Worm (Caenorhabditis elegans) whole organism, L2 larva: Measurements from ENCODE around the gene Y73B6BL.31.

Source experiments
- C34F6.9 ChIP-seq: fragments of 150-350 bp; optimal IDR thresholded peaks from 2 replicates; lab custom pipeline; 2014; ENCODE audit warnings: missing biosample characterization, missing genetic modification characterization
- F13H6.1 ChIP-seq: sonication (generic microtip); optimal IDR thresholded peaks from 2 replicates; lab custom pipeline; 2016; ENCODE audit warnings: missing genetic modification characterization, missing compliant biosample characterization
- R02D3.7 ChIP-seq: fragments of 150-350 bp; optimal IDR thresholded peaks from 2 replicates; lab custom pipeline; 2014; ENCODE audit warnings: missing biosample characterization, missing genetic modification characterization
- ZK546.5 ChIP-seq: sonication (generic microtip); optimal IDR thresholded peaks from 2 replicates; lab custom pipeline; 2017; ENCODE audit warnings: missing biosample characterization, missing genetic modification characterization
- aly-2 ChIP-seq: fragments of 150-350 bp; optimal IDR thresholded peaks from 2 replicates; lab custom pipeline; 2014; ENCODE audit warnings: missing biosample characterization, missing genetic modification characterization
- ama-1 ChIP-seq: fragments of 150-350 bp; optimal IDR thresholded peaks from 2 replicates; lab custom pipeline; 2018; ENCODE audit warnings: inconsistent platforms
- ceh-16 ChIP-seq: fragments of 150-350 bp; optimal IDR thresholded peaks from 2 replicates; lab custom pipeline; 2014; ENCODE audit warnings: missing biosample characterization, missing genetic modification characterization
- crh-2 ChIP-seq: sonication (generic microtip); optimal IDR thresholded peaks from 2 replicates; lab custom pipeline; 2017; ENCODE audit warnings: missing biosample characterization, missing genetic modification characterization
- dmd-4 ChIP-seq: sonication (generic microtip); optimal IDR thresholded peaks from 2 replicates; lab custom pipeline; 2017; ENCODE audit warnings: missing biosample characterization, missing genetic modification characterization
- egl-27 ChIP-seq: sonication (generic microtip); optimal IDR thresholded peaks from 3 replicates; lab custom pipeline; 2017; ENCODE audit warnings: missing biosample characterization, missing genetic modification reagents, missing genetic modification characterization
- elt-1 ChIP-seq: fragments of 150-350 bp; optimal IDR thresholded peaks from 2 replicates; lab custom pipeline; 2014; ENCODE audit warnings: missing biosample characterization, missing genetic modification characterization
- elt-3 ChIP-seq: sonication (generic microtip); optimal IDR thresholded peaks from 2 replicates; lab custom pipeline; 2017; ENCODE audit warnings: missing biosample characterization, missing genetic modification characterization
- fos-1 ChIP-seq: fragments of 150-350 bp; optimal IDR thresholded peaks from 2 replicates; lab custom pipeline; 2014; ENCODE audit warnings: missing biosample characterization, missing genetic modification characterization
- gmeb-1 ChIP-seq: fragments of 150-350 bp; optimal IDR thresholded peaks from 2 replicates; lab custom pipeline; 2014; ENCODE audit warnings: missing biosample characterization, missing genetic modification characterization
- lin-11 ChIP-seq: fragments of 150-350 bp; sonication (generic microtip); optimal IDR thresholded peaks from 2 replicates; lab custom pipeline; 2014; ENCODE audit warnings: missing biosample characterization, missing genetic modification characterization, inconsistent platforms, mixed read lengths
- lin-13 ChIP-seq: fragments of 150-350 bp; optimal IDR thresholded peaks from 2 replicates; lab custom pipeline; 2014; ENCODE audit warnings: missing biosample characterization, missing genetic modification reagents, missing genetic modification characterization
- lin-39 ChIP-seq: fragments of 150-350 bp; optimal IDR thresholded peaks from 2 replicates; lab custom pipeline; 2014; ENCODE audit warnings: missing biosample characterization, missing genetic modification reagents, missing genetic modification characterization
- lsy-2 ChIP-seq, 2 experiments: fragments of 150-350 bp in 1 of 2; sonication (generic microtip) in 1 of 2; optimal IDR thresholded peaks; 2 replicates each; lab custom pipeline; 2014 to 2017; ENCODE audit warnings: missing biosample characterization in 2 of 2, missing genetic modification characterization in 2 of 2
- mab-5 ChIP-seq: fragments of 150-350 bp; optimal IDR thresholded peaks from 2 replicates; lab custom pipeline; 2014; ENCODE audit warnings: missing biosample characterization, missing genetic modification characterization
- mdl-1 ChIP-seq, 2 experiments: fragments of 150-350 bp in 1 of 2; sonication (generic microtip) in 1 of 2; optimal IDR thresholded peaks; 2 replicates each; lab custom pipeline; 2017; ENCODE audit warnings: missing biosample characterization in 2 of 2, missing genetic modification characterization in 2 of 2
- nhr-10 ChIP-seq: sonication (generic microtip); optimal IDR thresholded peaks from 2 replicates; lab custom pipeline; 2017; ENCODE audit warnings: missing biosample characterization, missing genetic modification characterization
- nhr-11 ChIP-seq: fragments of 150-350 bp; optimal IDR thresholded peaks from 2 replicates; lab custom pipeline; 2014; ENCODE audit warnings: missing biosample characterization, missing genetic modification characterization
- nhr-12 ChIP-seq: fragments of 150-350 bp; optimal IDR thresholded peaks from 2 replicates; lab custom pipeline; 2014; ENCODE audit warnings: missing biosample characterization, missing genetic modification characterization
- nhr-129 ChIP-seq: fragments of 150-350 bp; optimal IDR thresholded peaks from 2 replicates; lab custom pipeline; 2014; ENCODE audit warnings: missing biosample characterization, missing genetic modification characterization
- nhr-23 ChIP-seq: fragments of 150-350 bp; optimal IDR thresholded peaks from 2 replicates; lab custom pipeline; 2014; ENCODE audit warnings: missing biosample characterization, missing genetic modification reagents, missing genetic modification characterization
- nhr-237 ChIP-seq: fragments of 150-350 bp; optimal IDR thresholded peaks from 2 replicates; lab custom pipeline; 2014; ENCODE audit warnings: missing biosample characterization, missing genetic modification characterization
- nhr-25 ChIP-seq: fragments of 150-350 bp; sonication (generic microtip); optimal IDR thresholded peaks from 3 replicates; lab custom pipeline; 2014; ENCODE audit warnings: missing biosample characterization, missing genetic modification characterization
- nhr-77 ChIP-seq: fragments of 150-350 bp; optimal IDR thresholded peaks from 2 replicates; lab custom pipeline; 2014; ENCODE audit warnings: missing biosample characterization, missing genetic modification characterization
- peb-1 ChIP-seq: fragments of 150-350 bp; optimal IDR thresholded peaks from 2 replicates; lab custom pipeline; 2014; ENCODE audit warnings: missing biosample characterization, missing genetic modification characterization
- sem-4 ChIP-seq: fragments of 150-350 bp; optimal IDR thresholded peaks from 2 replicates; lab custom pipeline; 2014; ENCODE audit warnings: missing biosample characterization, missing genetic modification reagents, missing genetic modification characterization
- skn-1 ChIP-seq: sonication (generic microtip); optimal IDR thresholded peaks from 2 replicates; lab custom pipeline; 2017; ENCODE audit warnings: missing biosample characterization, missing genetic modification characterization
- sma-3 ChIP-seq: sonication (generic microtip); optimal IDR thresholded peaks from 2 replicates; lab custom pipeline; 2016; ENCODE audit warnings: missing genetic modification reagents, missing genetic modification characterization, missing compliant biosample characterization
- sma-9 ChIP-seq, 2 experiments: fragments of 150-350 bp in 1 of 2; sonication (generic microtip) in 1 of 2; optimal IDR thresholded peaks; 2 replicates each; lab custom pipeline; 2014 to 2016; ENCODE audit warnings: missing genetic modification characterization in 2 of 2, mild to moderate bottlenecking in 1 of 2, missing biosample characterization in 1 of 2, missing compliant biosample characterization in 1 of 2, missing genetic modification reagents in 1 of 2, moderate library complexity in 1 of 2
- unc-55 ChIP-seq: fragments of 150-350 bp; sonication (generic microtip); optimal IDR thresholded peaks from 3 replicates; lab custom pipeline; 2014; ENCODE audit warnings: missing biosample characterization, missing genetic modification reagents, missing genetic modification characterization
- unc-62 ChIP-seq: fragments of 150-350 bp; optimal IDR thresholded peaks from 2 replicates; lab custom pipeline; 2014; ENCODE audit warnings: missing biosample characterization, missing genetic modification reagents, missing genetic modification characterization
- zag-1 ChIP-seq: fragments of 150-350 bp; optimal IDR thresholded peaks from 2 replicates; lab custom pipeline; 2014; ENCODE audit warnings: missing biosample characterization, missing genetic modification characterization
- ztf-11 ChIP-seq: sonication (generic microtip); optimal IDR thresholded peaks from 2 replicates; lab custom pipeline; 2017; ENCODE audit warnings: missing biosample characterization, missing genetic modification characterization
- ztf-4 ChIP-seq: fragments of 150-350 bp; optimal IDR thresholded peaks from 2 replicates; lab custom pipeline; 2014; ENCODE audit warnings: missing biosample characterization, missing genetic modification characterization

Gene Y73B6BL.31

ce11 chrIV:6431582-6431981 is 10.1 kb upstream of the Y73B6BL.31 start, which contains the start of gene acp-7:
Gene acp-7 (minus strand): TSS chrIV:6431682.
- TF ChIP-seq skn-1 (tag; lab: Kevin White, UChicago): no peak
- TF ChIP-seq peb-1 (tag; lab: Kevin White, UChicago): no peak
- TF ChIP-seq C34F6.9 (tag; lab: Kevin White, UChicago): no peak
- TF ChIP-seq elt-3: no peak
- no peak for TF ChIP-seq egl-27 (tag; lab: Kevin White, UChicago)
- no peak for TF ChIP-seq nhr-11 (tag; lab: Kevin White, UChicago)
- TF ChIP-seq ceh-16 (tag; lab: Kevin White, UChicago): no peak
- TF ChIP-seq sem-4 (tag; lab: Kevin White, UChicago): no peak
- no peak for TF ChIP-seq dmd-4
- TF ChIP-seq gmeb-1: no peak
- no peak for TF ChIP-seq nhr-237 (tag; lab: Kevin White, UChicago)
- no peak for TF ChIP-seq ztf-4
- TF ChIP-seq sma-3 (GFP tag; lab: Kevin White, UChicago): no peak
- no peak for TF ChIP-seq unc-55 (GFP tag; lab: Kevin White, UChicago)
- no peak for TF ChIP-seq lin-39
- TF ChIP-seq crh-2 (tag; lab: Kevin White, UChicago): no peak
- TF ChIP-seq mab-5: no peak
- TF ChIP-seq, all 48 proteins: peak for 0

- TF ChIP-seq zag-1 (tag; lab: Kevin White, UChicago) (no peak), fos-1 (tag; lab: Kevin White, UChicago) (peak; percentile 52), nhr-77 (tag; lab: Kevin White, UChicago) (no peak), unc-55 (GFP tag; lab: Kevin White, UChicago) (no peak)
Observed at ce11 chrIV:6432375-6432774, 9.3 kb upstream of the Y73B6BL.31 start.

- TF ChIP-seq nhr-12 (tag; lab: Kevin White, UChicago) (no peak), lin-13 (GFP tag; lab: Kevin White, UChicago) (no peak), sem-4 (tag; lab: Kevin White, UChicago) (no peak), skn-1 (tag; lab: Kevin White, UChicago) (no peak), gmeb-1 (peak; percentile 33), nhr-25 (tag; lab: Kevin White, UChicago) (no peak), lin-39 (no peak), fos-1 (tag; lab: Kevin White, UChicago) (peak; percentile 88), peb-1 (tag; lab: Kevin White, UChicago) (no peak), sma-9 (GFP tag; optimal IDR thresholded peaks at IDR 0.05; lab: Kevin White, UChicago) (peak; percentile 21), sma-9 (tag; optimal IDR thresholded peaks at IDR 0.05; lab: Kevin White, UChicago) (no peak), elt-1 (tag; lab: Kevin White, UChicago) (no peak), ztf-11 (tag; lab: Kevin White, UChicago) (no peak), lin-11 (tag; lab: Kevin White, UChicago) (no peak), ama-1 (lab: Kevin White, UChicago) (no peak), ztf-4 (no peak), aly-2 (tag; lab: Kevin White, UChicago) (no peak), crh-2 (tag; lab: Kevin White, UChicago) (peak; percentile 19), R02D3.7 (tag; lab: Kevin White, UChicago) (no peak), nhr-23 (no peak), nhr-10 (tag; lab: Kevin White, UChicago) (no peak), nhr-129 (tag; lab: Kevin White, UChicago) (no peak), lsy-2 (tag; optimal IDR thresholded peaks at IDR 0.05; lab: Kevin White, UChicago) (no peak)
Observed at ce11 chrIV:6433424-6433823, 8.3 kb upstream of the Y73B6BL.31 start.

ce11 chrIV:6438051-6438450 is 3.6 kb upstream of the Y73B6BL.31 start, which contains the start of gene dlc-5:
Gene dlc-5 (plus strand): TSS chrIV:6438204.
- no peak for TF ChIP-seq nhr-11 (tag; lab: Kevin White, UChicago)
- no peak for TF ChIP-seq aly-2 (tag; lab: Kevin White, UChicago)
- TF ChIP-seq peb-1 (tag; lab: Kevin White, UChicago): no peak
- TF ChIP-seq F13H6.1 (tag; lab: Kevin White, UChicago): no peak
- TF ChIP-seq nhr-129 (tag; lab: Kevin White, UChicago): no peak
- TF ChIP-seq ZK546.5: no peak
- TF ChIP-seq unc-62 (GFP tag; lab: Kevin White, UChicago): no peak
- no peak for TF ChIP-seq egl-27 (tag; lab: Kevin White, UChicago)
- no peak for TF ChIP-seq ztf-4
- TF ChIP-seq zag-1 (tag; lab: Kevin White, UChicago): no peak
- TF ChIP-seq lin-13 (GFP tag; lab: Kevin White, UChicago): no peak
- no peak for TF ChIP-seq sma-9 (GFP tag; optimal IDR thresholded peaks at IDR 0.05; lab: Kevin White, UChicago)
- TF ChIP-seq sma-9 (tag; optimal IDR thresholded peaks at IDR 0.05; lab: Kevin White, UChicago): no peak
- TF ChIP-seq C34F6.9 (tag; lab: Kevin White, UChicago): no peak
- TF ChIP-seq mdl-1 (tag; optimal IDR thresholded peaks at IDR 0.05; lab: Kevin White, UChicago): no peak
